Fruit fly (Drosophila melanogaster) whole organism, embryonic: ENCODE data around the gene dbe.

Experiments
- Atf-2 ChIP-seq: fragments of 200-800 bp; sonication (Bioruptor generic); optimal IDR thresholded peaks from 2 replicates; lab custom pipeline; 2016; ENCODE audit warnings: missing biosample characterization, missing genetic modification characterization
- Atf6 ChIP-seq: fragments of 200-800 bp; sonication (Bioruptor generic); IDR thresholded peaks from 2 replicates; pipeline ENCODE4 v1.3.6; 2022; ENCODE audit warnings: missing biosample characterization, missing genetic modification characterization
- CG10959 ChIP-seq: fragments of 200-800 bp; sonication (Bioruptor generic); IDR thresholded peaks from 2 replicates; pipeline ENCODE4 v1.3.6; 2022; ENCODE audit warnings: missing biosample characterization, missing genetic modification characterization
- CG11695 ChIP-seq: fragments of 200-800 bp; sonication (Bioruptor generic); IDR thresholded peaks from 3 replicates; pipeline ENCODE4 v1.3.6; 2022; ENCODE audit warnings: missing biosample characterization, missing genetic modification characterization
- CG12659 ChIP-seq: fragments of 200-800 bp; sonication (Bioruptor generic); optimal IDR thresholded peaks from 3 replicates; lab custom pipeline; 2017; ENCODE audit warnings: mild to moderate bottlenecking, missing biosample characterization, missing genetic modification reagents, missing genetic modification characterization
- CG13123 ChIP-seq: fragments of 200-800 bp; sonication (Bioruptor generic); optimal IDR thresholded peaks from 2 replicates; lab custom pipeline; 2016; ENCODE audit warnings: missing biosample characterization, missing genetic modification characterization
- CG14014 ChIP-seq: fragments of 200-800 bp; sonication (Bioruptor generic); IDR thresholded peaks from 2 replicates; pipeline ENCODE4 v1.3.6; 2022; ENCODE audit warnings: missing biosample characterization, missing genetic modification characterization
- CG14441 ChIP-seq: fragments of 200-800 bp; sonication (Bioruptor generic); IDR thresholded peaks from 2 replicates; pipeline ENCODE4 v1.3.6; 2022; ENCODE audit warnings: missing biosample characterization, missing genetic modification characterization
- CG17385 ChIP-seq: fragments of 200-800 bp; sonication (Bioruptor generic); optimal IDR thresholded peaks from 3 replicates; lab custom pipeline; 2018; ENCODE audit warnings: missing biosample characterization, mild to moderate bottlenecking, missing genetic modification characterization
- CG18011 ChIP-seq: fragments of 200-800 bp; sonication (Bioruptor generic); optimal IDR thresholded peaks from 2 replicates; lab custom pipeline; 2017; ENCODE audit warnings: missing biosample characterization, missing genetic modification characterization, mild to moderate bottlenecking, moderate library complexity, missing genotype
- CG18599 ChIP-seq: fragments of 200-800 bp; sonication (Bioruptor generic); optimal IDR thresholded peaks from 3 replicates; lab custom pipeline; 2017; ENCODE audit warnings: missing biosample characterization, missing genetic modification characterization, mild to moderate bottlenecking, moderate library complexity, missing genetic modification reagents
- CG18764 ChIP-seq: fragments of 200-800 bp; sonication (Bioruptor generic); optimal IDR thresholded peaks from 3 replicates; lab custom pipeline; 2016; ENCODE audit warnings: missing biosample characterization, missing genetic modification characterization
- CG2116 ChIP-seq: fragments of 200-800 bp; sonication (Bioruptor generic); optimal IDR thresholded peaks from 3 replicates; lab custom pipeline; 2018; ENCODE audit warnings: missing biosample characterization, mild to moderate bottlenecking, missing genetic modification characterization
- CG42726 ChIP-seq: fragments of 200-800 bp; sonication (Bioruptor generic); IDR thresholded peaks from 2 replicates; pipeline ENCODE4 v1.3.6; 2022; ENCODE audit warnings: missing biosample characterization, missing genetic modification characterization; ENCODE audit not compliant: partially characterized antibody
- CG4360 ChIP-seq: fragments of 200-800 bp; sonication (Bioruptor generic); IDR thresholded peaks from 2 replicates; pipeline ENCODE4 v1.3.6; 2022; ENCODE audit warnings: missing biosample characterization, missing genetic modification characterization
- CG4730 ChIP-seq: fragments of 200-800 bp; sonication (Bioruptor generic); IDR thresholded peaks from 2 replicates; pipeline ENCODE4 v1.3.6; 2022; ENCODE audit warnings: missing biosample characterization, missing genetic modification characterization
- CG7271 ChIP-seq: fragments of 200-800 bp; sonication (Bioruptor generic); optimal IDR thresholded peaks from 2 replicates; lab custom pipeline; 2018; ENCODE audit warnings: missing biosample characterization, mild to moderate bottlenecking, missing genetic modification characterization, moderate library complexity
- CG9215 ChIP-seq: fragments of 200-800 bp; sonication (Bioruptor generic); IDR thresholded peaks from 2 replicates; pipeline ENCODE4 v1.3.6; 2022; ENCODE audit warnings: missing biosample characterization, missing genetic modification characterization
- CG9727 ChIP-seq: fragments of 200-800 bp; sonication (Bioruptor generic); optimal IDR thresholded peaks from 3 replicates; lab custom pipeline; 2017; ENCODE audit warnings: missing biosample characterization, mild to moderate bottlenecking, missing genetic modification characterization
- CHES-1-like ChIP-seq: fragments of 200-800 bp; sonication (Bioruptor generic); optimal IDR thresholded peaks from 2 replicates; lab custom pipeline; 2016; ENCODE audit warnings: missing biosample characterization, missing genetic modification characterization
- CkIIα-i1 ChIP-seq: fragments of 200-800 bp; sonication (Bioruptor generic); IDR thresholded peaks from 2 replicates; pipeline ENCODE4 v1.3.6; 2022; ENCODE audit warnings: missing biosample characterization, missing genetic modification characterization
- E2f1 ChIP-seq: fragments of 200-800 bp; sonication (Bioruptor generic); IDR thresholded peaks from 2 replicates; pipeline ENCODE4 v1.3.6; 2022; ENCODE audit warnings: missing biosample characterization, missing genetic modification characterization
- Ets65A ChIP-seq: fragments of 200-800 bp; sonication (Bioruptor generic); peaks from one replicate; lab custom pipeline; 2016; ENCODE audit warnings: missing biosample characterization, missing genetic modification characterization
- Fer1 ChIP-seq: fragments of 200-800 bp; sonication (Bioruptor generic); optimal IDR thresholded peaks from 2 replicates; lab custom pipeline; 2017; ENCODE audit warnings: missing biosample characterization, mild to moderate bottlenecking, missing genetic modification characterization
- H2.0 ChIP-seq: fragments of 200-800 bp; sonication (Bioruptor generic); IDR thresholded peaks from 2 replicates; pipeline ENCODE4 v1.3.6; 2022; ENCODE audit warnings: missing biosample characterization, missing genetic modification characterization
- HmgD ChIP-seq: fragments of 200-800 bp; sonication (Bioruptor generic); optimal IDR thresholded peaks from 3 replicates; lab custom pipeline; 2016; ENCODE audit warnings: missing biosample characterization, missing genetic modification characterization
- Hr78 ChIP-seq, 2 experiments: fragments of 200-800 bp in 1 of 2; fragments of >200 bp in 1 of 2; sonication (Bioruptor generic) in 1 of 2; optimal IDR thresholded peaks; 2 replicates each; lab custom pipeline; 2017 to 2019; ENCODE audit warnings: missing biosample characterization in 2 of 2, missing genetic modification characterization in 2 of 2, mild to moderate bottlenecking in 1 of 2, moderate library complexity in 1 of 2
- Max ChIP-seq: fragments of 200-800 bp; sonication (Bioruptor generic); optimal IDR thresholded peaks from 2 replicates; lab custom pipeline; 2016; ENCODE audit warnings: missing biosample characterization, mild to moderate bottlenecking, missing genetic modification characterization
- NK7.1 ChIP-seq: fragments of 200-800 bp; sonication (Bioruptor generic); optimal IDR thresholded peaks from 3 replicates; lab custom pipeline; 2016; ENCODE audit warnings: missing biosample characterization, missing genetic modification characterization
- Nf-YA ChIP-seq: fragments of 200-800 bp; sonication (Bioruptor generic); IDR thresholded peaks from 2 replicates; pipeline ENCODE4 v1.3.6; 2022; ENCODE audit warnings: missing biosample characterization, missing genetic modification characterization
- Ravus ChIP-seq: fragments of 200-800 bp; sonication (Bioruptor generic); IDR thresholded peaks from 2 replicates; pipeline ENCODE4 v1.3.6; 2022; ENCODE audit warnings: missing biosample characterization, missing genetic modification characterization
- Sry-β ChIP-seq: fragments of 200-800 bp; sonication (Bioruptor generic); optimal IDR thresholded peaks from 2 replicates; lab custom pipeline; 2018; ENCODE audit warnings: missing biosample characterization, mild to moderate bottlenecking, missing genetic modification characterization, moderate library complexity
- Xrp1 ChIP-seq: fragments of 200-800 bp; sonication (Bioruptor generic); IDR thresholded peaks from 2 replicates; pipeline ENCODE4 v1.3.6; 2022; ENCODE audit warnings: missing biosample characterization, missing genetic modification characterization
- ac ChIP-seq: fragments of 200-800 bp; sonication (Bioruptor generic); optimal IDR thresholded peaks from 3 replicates; lab custom pipeline; 2017; ENCODE audit warnings: missing biosample characterization, mild to moderate bottlenecking, missing genetic modification characterization
- dan ChIP-seq: fragments of 200-800 bp; sonication (Bioruptor generic); IDR thresholded peaks from 2 replicates; pipeline ENCODE4 v1.3.6; 2022; ENCODE audit warnings: missing biosample characterization, missing genetic modification characterization
- danr ChIP-seq: fragments of 200-800 bp; sonication (Bioruptor generic); IDR thresholded peaks from 2 replicates; pipeline ENCODE4 v1.3.6; 2022; ENCODE audit warnings: missing biosample characterization, missing genetic modification characterization
- dimm ChIP-seq: fragments of 200-800 bp; sonication (Bioruptor generic); IDR thresholded peaks from 2 replicates; pipeline ENCODE4 v1.3.6; 2022; ENCODE audit warnings: missing biosample characterization, missing genetic modification characterization
- dm ChIP-seq: fragments of 200-800 bp; sonication (Bioruptor generic); optimal IDR thresholded peaks from 3 replicates; lab custom pipeline; 2016; ENCODE audit warnings: missing biosample characterization, missing genetic modification characterization
- eve ChIP-seq, 2 experiments: fragments of >200 bp; optimal IDR thresholded peaks; 2 replicates each; lab custom pipeline; 2017; ENCODE audit warnings: missing biosample characterization in 2 of 2, missing genetic modification characterization in 2 of 2
- ken ChIP-seq: fragments of 200-800 bp; sonication (Bioruptor generic); IDR thresholded peaks from 3 replicates; pipeline ENCODE4 v1.3.6; 2022; ENCODE audit warnings: missing biosample characterization, missing genetic modification characterization
- otp ChIP-seq: fragments of 200-800 bp; sonication (Bioruptor generic); IDR thresholded peaks from 3 replicates; pipeline ENCODE4, ENCODE4 v1.3.6; 2022; ENCODE audit warnings: missing biosample characterization, missing genetic modification characterization
- psq ChIP-seq: fragments of 200-800 bp; sonication (Bioruptor generic); optimal IDR thresholded peaks from 2 replicates; lab custom pipeline; 2017; ENCODE audit warnings: missing biosample characterization, missing genetic modification characterization
- pzg ChIP-seq: fragments of 200-800 bp; sonication (Bioruptor generic); optimal IDR thresholded peaks from 3 replicates; lab custom pipeline; 2018; ENCODE audit warnings: missing biosample characterization, mild to moderate bottlenecking, missing genetic modification characterization, moderate library complexity
- row ChIP-seq: fragments of 200-800 bp; sonication (Bioruptor generic); IDR thresholded peaks from 3 replicates; pipeline ENCODE4 v1.3.6; 2022; ENCODE audit warnings: missing biosample characterization, missing genetic modification characterization
- sc ChIP-seq, 3 experiments: fragments of >200 bp in 2 of 3; fragments of 200-800 bp in 1 of 3; sonication (Bioruptor generic) in 1 of 3; optimal IDR thresholded peaks; 2 replicates in 2 of 3; 3 replicates in 1 of 3; lab custom pipeline; 2017; ENCODE audit warnings: mild to moderate bottlenecking in 1 of 3, missing biosample characterization in 1 of 3, missing genetic modification characterization in 1 of 3, missing genetic modification reagents in 1 of 3
- sens ChIP-seq: fragments of 200-800 bp; sonication (Bioruptor generic); peaks from one replicate; lab custom pipeline; 2016; ENCODE audit warnings: missing biosample characterization, missing genetic modification characterization
- sim ChIP-seq: fragments of 200-800 bp; sonication (Bioruptor generic); IDR thresholded peaks from 2 replicates; pipeline ENCODE4 v1.3.6; 2022; ENCODE audit warnings: missing biosample characterization, missing genetic modification characterization
- slou ChIP-seq: fragments of 200-800 bp; sonication (Bioruptor generic); optimal IDR thresholded peaks from 3 replicates; lab custom pipeline; 2016; ENCODE audit warnings: missing biosample characterization, missing genetic modification characterization
- sr ChIP-seq: fragments of 200-800 bp; sonication (Bioruptor generic); IDR thresholded peaks from 3 replicates; pipeline ENCODE4 v1.3.6; 2022; ENCODE audit warnings: missing biosample characterization, missing genetic modification characterization
- z ChIP-seq: fragments of 200-800 bp; sonication (Bioruptor generic); IDR thresholded peaks from 3 replicates; pipeline ENCODE4 v1.3.6; 2022; ENCODE audit warnings: missing biosample characterization, missing genetic modification characterization

The dbe gene

DNA sequence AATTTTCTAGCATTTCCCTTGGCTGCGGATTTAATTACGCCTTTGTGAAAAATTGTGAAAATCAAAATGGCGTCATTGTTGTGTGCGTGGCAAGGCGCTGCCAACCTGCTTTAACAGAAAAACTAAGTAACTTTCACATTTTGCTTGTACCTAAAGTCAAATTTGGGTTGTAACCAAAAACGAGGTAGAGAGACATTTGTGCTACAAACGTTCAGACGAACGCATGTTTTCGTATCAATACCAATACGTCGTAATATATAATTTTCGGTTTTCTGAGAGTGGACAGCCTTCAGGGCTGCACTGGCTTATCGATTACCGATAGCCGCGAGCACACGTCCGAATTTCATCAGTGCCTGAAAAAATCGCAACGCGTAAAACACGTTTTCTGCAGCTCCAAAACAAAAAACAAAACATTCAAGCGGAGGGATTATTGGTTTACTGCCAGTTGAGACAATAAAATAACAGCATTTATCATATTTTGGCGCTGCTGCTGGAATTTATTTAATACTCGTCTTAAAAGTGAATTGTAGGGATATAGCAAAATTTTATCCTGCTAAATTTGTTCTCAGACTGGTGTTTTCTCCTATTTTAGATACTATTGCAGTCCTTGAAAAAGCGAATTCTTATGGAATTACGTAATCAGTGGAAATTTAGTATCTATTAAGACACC, 1.2 kb upstream of the dbe start (continued):
- TF ChIP-seq CG4730 (GFP tag; lab: Robert Waterston, UW) (peak; percentile 26; the same call in 1 of the 2 replicates), CG12659 (GFP tag; lab: Kevin White, UChicago) (peak; percentile 82), danr (no peak), sr (no peak), sim (GFP tag; lab: Robert Waterston, UW) (no peak), H2.0 (GFP tag; lab: Robert Waterston, UW) (peak; percentile 79), Nf-YA (GFP tag; lab: Robert Waterston, UW) (no peak), Ravus (GFP tag; lab: Robert Waterston, UW) (no peak), CG18599 (peak; percentile 74), CG14441 (peak; percentile 74), CkIIα-i1 (GFP tag; lab: Robert Waterston, UW) (0 out of 2 replicates have a peak, but pooled peaks have one; percentile 13), Hr78 (GFP tag; optimal IDR thresholded peaks at IDR 0.05; lab: Kevin White, UChicago) (no peak), Ets65A (GFP tag; lab: Kevin White, UChicago) (peak; percentile 94), HmgD (GFP tag; lab: Kevin White, UChicago) (peak; percentile 44), Sry-β (GFP tag; lab: Kevin White, UChicago) (no peak), dm (peak; percentile 93), z (no peak), NK7.1 (GFP tag; lab: Kevin White, UChicago) (peak; percentile 50), CG18011 (GFP tag; lab: Kevin White, UChicago) (peak; percentile 68), Max (GFP tag; lab: Kevin White, UChicago) (peak; percentile 75), CG7271 (no peak), row (GFP tag; lab: Robert Waterston, UW) (peak; percentile 82), CHES-1-like (GFP tag; lab: Kevin White, UChicago) (peak; percentile 81), CG17385 (peak; percentile 29), psq (GFP tag; lab: Kevin White, UChicago) (peak; percentile 40), CG13123 (GFP tag; lab: Kevin White, UChicago) (peak; percentile 50), Atf-2 (GFP tag; lab: Kevin White, UChicago) (peak; percentile 71), ac (GFP tag; lab: Kevin White, UChicago) (no peak), Fer1 (peak; percentile 57), CG42726 (GFP tag; lab: Robert Waterston, UW) (no peak), ken (GFP tag; lab: Robert Waterston, UW) (peak; percentile 71), CG9215 (peak; percentile 61), Atf6 (GFP tag; lab: Robert Waterston, UW) (peak; percentile 70), CG14014 (peak; percentile 64), Xrp1 (GFP tag; lab: Robert Waterston, UW) (peak; percentile 77), CG4360 (peak; percentile 14; the same call in 1 of the 2 replicates), slou (GFP tag; lab: Kevin White, UChicago) (no peak), eve (GFP tag; optimal IDR thresholded peaks at IDR 0.05; lab: Kevin White, UChicago) (no peak), dan (GFP tag; lab: Robert Waterston, UW) (no peak), sc (optimal IDR thresholded peaks at IDR 0.05; lab: Kevin White, UChicago) (no peak), sc (GFP tag; optimal IDR thresholded peaks at IDR 0.05; lab: Kevin White, UChicago) (peak; percentile 47), CG18764 (GFP tag; lab: Kevin White, UChicago) (peak; percentile 82), otp (GFP tag; lab: Robert Waterston, UW) (0 out of 3 replicates have a peak, but pooled peaks have one; percentile 56), CG9727 (peak; percentile 60), pzg (GFP tag; lab: Kevin White, UChicago) (peak; percentile 43), E2f1 (GFP tag; lab: Robert Waterston, UW) (peak; percentile 46), sens (GFP tag; lab: Kevin White, UChicago) (peak; percentile 93), CG11695 (peak; percentile 54; the same call in 2 of the 3 replicates), CG2116 (GFP tag; lab: Kevin White, UChicago) (peak; percentile 96), CG10959 (GFP tag; lab: Robert Waterston, UW) (no peak; the same call in 1 of the 2 replicates), dimm (GFP tag; lab: Robert Waterston, UW) (no peak)
